Worm (Caenorhabditis elegans) whole organism, mixed stage, embryonic: Measurements from ENCODE around the gene srt-27.

Experiments
- ces-1 ChIP-seq: fragments of 150-350 bp; optimal IDR thresholded peaks from 2 replicates; lab custom pipeline; 2014; ENCODE audit warnings: missing biosample characterization, missing genetic modification reagents, missing genetic modification characterization
- cnd-1 ChIP-seq: fragments of 200-800 bp; sonication (Bioruptor generic); optimal IDR thresholded peaks from 2 replicates; lab custom pipeline; 2018; ENCODE audit warnings: mild to moderate bottlenecking, missing genetic modification characterization, missing compliant biosample characterization
- nhr-28 ChIP-seq: fragments of 150-350 bp; optimal IDR thresholded peaks from 2 replicates; lab custom pipeline; 2014; ENCODE audit warnings: missing biosample characterization, missing genetic modification characterization
- unc-39 ChIP-seq: fragments of 150-350 bp; optimal IDR thresholded peaks from 2 replicates; lab custom pipeline; 2014; ENCODE audit warnings: missing biosample characterization, missing genetic modification characterization

ce11 chrV:2757226-2757893 is 36.7 kb upstream of the srt-27 start, which contains the start of gene srx-28:
- TF ChIP-seq unc-39 (no peak), cnd-1 (tag; lab: Kevin White, UChicago) (no peak), nhr-28 (tag; lab: Kevin White, UChicago) (no peak), ces-1 (GFP tag; lab: Kevin White, UChicago) (no peak)
